Fruit fly (Drosophila melanogaster) whole organism, adult: ENCODE measurements around the gene Gad1.

Experiments
- CG11617 ChIP-seq: fragments of 200-800 bp; sonication (Bioruptor generic); optimal IDR thresholded peaks from 2 replicates; lab custom pipeline; 2017; ENCODE audit warnings: mild to moderate bottlenecking, missing biosample characterization, missing genetic modification reagents, missing genetic modification characterization
- CG12768 ChIP-seq: fragments of 200-800 bp; sonication (Bioruptor generic); optimal IDR thresholded peaks from 2 replicates; lab custom pipeline; 2017; ENCODE audit warnings: missing biosample characterization, missing genetic modification characterization, mild to moderate bottlenecking, moderate library complexity, missing genetic modification reagents
- CG14711 ChIP-seq: fragments of 200-800 bp; sonication (Bioruptor generic); optimal IDR thresholded peaks from 2 replicates; lab custom pipeline; 2018; ENCODE audit warnings: missing biosample characterization, mild to moderate bottlenecking, missing genetic modification characterization, moderate library complexity
- CG1620 ChIP-seq: fragments of 200-800 bp; sonication (Bioruptor generic); optimal IDR thresholded peaks from 2 replicates; lab custom pipeline; 2016; ENCODE audit warnings: missing biosample characterization, missing genetic modification characterization
- CG33017 ChIP-seq: fragments of 200-800 bp; sonication (Bioruptor generic); optimal IDR thresholded peaks from 2 replicates; lab custom pipeline; 2018; ENCODE audit warnings: missing biosample characterization, mild to moderate bottlenecking, missing genetic modification characterization, moderate library complexity
- CG5204 ChIP-seq: fragments of 200-800 bp; sonication (Bioruptor generic); optimal IDR thresholded peaks from 2 replicates; lab custom pipeline; 2016; ENCODE audit warnings: missing biosample characterization, missing genetic modification characterization
- CG7045 ChIP-seq: fragments of 200-800 bp; sonication (Bioruptor generic); optimal IDR thresholded peaks from 2 replicates; lab custom pipeline; 2017; ENCODE audit warnings: missing biosample characterization, mild to moderate bottlenecking, missing genetic modification characterization
- CG7101 ChIP-seq: fragments of 200-800 bp; sonication (Bioruptor generic); optimal IDR thresholded peaks from 2 replicates; lab custom pipeline; 2018; ENCODE audit warnings: missing biosample characterization, mild to moderate bottlenecking, missing genetic modification characterization, moderate library complexity
- Clk ChIP-seq: fragments of 200-800 bp; sonication (Bioruptor generic); optimal IDR thresholded peaks from 2 replicates; lab custom pipeline; 2017; ENCODE audit warnings: missing biosample characterization, missing genetic modification characterization
- Crg-1 ChIP-seq: fragments of 200-800 bp; sonication (Bioruptor generic); optimal IDR thresholded peaks from 2 replicates; lab custom pipeline; 2016; ENCODE audit warnings: missing biosample characterization, missing genetic modification characterization
- Hr96 ChIP-seq: fragments of 200-800 bp; sonication (Bioruptor generic); optimal IDR thresholded peaks from 2 replicates; lab custom pipeline; 2016; ENCODE audit warnings: missing biosample characterization, missing genetic modification characterization
- Mnt ChIP-seq: fragments of 200-800 bp; sonication (Bioruptor generic); optimal IDR thresholded peaks from 2 replicates; lab custom pipeline; 2016; ENCODE audit warnings: missing biosample characterization, mild to moderate bottlenecking, missing genetic modification characterization
- bab1 ChIP-seq: fragments of 200-800 bp; sonication (Bioruptor generic); optimal IDR thresholded peaks from 3 replicates; lab custom pipeline; 2019; ENCODE audit warnings: missing biosample characterization, mild to moderate bottlenecking, missing genetic modification characterization, moderate library complexity
- cic ChIP-seq: fragments of 200-800 bp; sonication (Bioruptor generic); optimal IDR thresholded peaks from 2 replicates; lab custom pipeline; 2017; ENCODE audit warnings: missing biosample characterization, mild to moderate bottlenecking, missing genetic modification characterization, moderate library complexity
- cnc ChIP-seq, 2 experiments: fragments of >200 bp; optimal IDR thresholded peaks; 2 replicates each; lab custom pipeline; 2017
- kay ChIP-seq: fragments of 200-800 bp; sonication (Bioruptor generic); peaks from one replicate; lab custom pipeline; 2016; ENCODE audit warnings: missing biosample characterization, missing genetic modification characterization, borderline replicate concordance
- ovo ChIP-seq: fragments of 200-800 bp; sonication (Bioruptor generic); optimal IDR thresholded peaks from 2 replicates; lab custom pipeline; 2016; ENCODE audit warnings: missing biosample characterization, missing genetic modification characterization
- pad ChIP-seq: fragments of 200-800 bp; sonication (Bioruptor generic); optimal IDR thresholded peaks from 3 replicates; lab custom pipeline; 2017; ENCODE audit warnings: missing biosample characterization, missing genetic modification characterization, mild to moderate bottlenecking, moderate library complexity, missing genetic modification reagents
- tj ChIP-seq: fragments of 200-800 bp; sonication (Bioruptor generic); optimal IDR thresholded peaks from 3 replicates; lab custom pipeline; 2017; ENCODE audit warnings: missing biosample characterization, mild to moderate bottlenecking, missing genetic modification characterization, moderate library complexity
- toe ChIP-seq: fragments of 200-800 bp; sonication (Bioruptor generic); optimal IDR thresholded peaks from 2 replicates; lab custom pipeline; 2016; ENCODE audit warnings: missing biosample characterization, missing genetic modification characterization

Gad1 gene

DNA sequence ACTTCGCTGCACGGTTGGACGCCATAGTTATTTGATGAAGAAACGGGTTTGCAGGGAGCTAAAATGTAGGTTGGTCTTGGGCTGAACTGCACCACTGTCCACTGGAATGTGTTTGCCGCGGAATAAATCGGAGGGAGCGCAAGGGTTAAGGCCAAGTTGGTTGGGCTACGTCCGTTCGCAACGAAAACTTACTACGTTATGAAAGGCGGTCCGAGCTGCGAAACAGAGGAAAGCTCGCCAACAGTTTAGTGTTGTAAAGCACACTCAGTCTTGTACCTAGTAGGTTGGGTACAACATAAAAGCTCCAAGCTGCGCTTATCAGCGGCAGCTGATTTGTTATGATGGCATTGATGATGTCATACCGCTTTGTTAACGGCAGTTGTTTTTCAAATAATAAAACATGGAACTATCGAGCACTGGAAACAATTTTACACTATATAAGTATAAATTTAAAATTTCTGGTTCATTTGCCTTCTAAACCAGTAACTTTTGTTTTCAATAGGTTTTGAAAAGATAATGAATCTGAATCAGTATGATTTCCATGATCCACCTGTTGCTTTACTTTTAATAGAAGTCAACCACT is 33.7 kb upstream of the Gad1 start, which contains the start of gene Chd64:
Gene Chd64 (minus strand): TSS at position 204 of the 583 bp plus-strand sequence.
- TF ChIP-seq tj (GFP tag; lab: Kevin White, UChicago): peak; percentile 56
- no peak for TF ChIP-seq cnc (optimal IDR thresholded peaks at IDR 0.05; lab: Kevin White, UChicago)
- peak; percentile 75 for TF ChIP-seq Crg-1
- TF ChIP-seq kay (GFP tag; lab: Kevin White, UChicago): peak; percentile 96
- peak; percentile 80 for TF ChIP-seq bab1 (GFP tag; lab: Kevin White, UChicago)
- TF ChIP-seq CG33017 (tag; lab: Kevin White, UChicago): peak; percentile 78
- TF ChIP-seq CG7045 (GFP tag; lab: Kevin White, UChicago): peak; percentile 53
- no peak for TF ChIP-seq toe (GFP tag; lab: Kevin White, UChicago)
- TF ChIP-seq CG7101 (tag; lab: Kevin White, UChicago): peak; percentile 83
- TF ChIP-seq cic (GFP tag; lab: Kevin White, UChicago): peak; percentile 90
- TF ChIP-seq pad: peak; percentile 59
- peak; percentile 72 for TF ChIP-seq Hr96
- peak; percentile 68 for TF ChIP-seq Mnt (GFP tag; lab: Kevin White, UChicago)
- peak; percentile 45 for TF ChIP-seq CG1620 (GFP tag; lab: Kevin White, UChicago)
- peak; percentile 55 for TF ChIP-seq CG14711 (tag; lab: Kevin White, UChicago)
- peak; percentile 1 for TF ChIP-seq Clk (GFP tag; lab: Kevin White, UChicago)
- no peak for TF ChIP-seq CG5204 (GFP tag; lab: Kevin White, UChicago)
- TF ChIP-seq CG11617 (GFP tag; lab: Kevin White, UChicago): peak; percentile 25
- peak; percentile 55 for TF ChIP-seq ovo (GFP tag; lab: Kevin White, UChicago)
- TF ChIP-seq CG12768 (GFP tag; lab: Kevin White, UChicago): peak; percentile 84

DNA sequence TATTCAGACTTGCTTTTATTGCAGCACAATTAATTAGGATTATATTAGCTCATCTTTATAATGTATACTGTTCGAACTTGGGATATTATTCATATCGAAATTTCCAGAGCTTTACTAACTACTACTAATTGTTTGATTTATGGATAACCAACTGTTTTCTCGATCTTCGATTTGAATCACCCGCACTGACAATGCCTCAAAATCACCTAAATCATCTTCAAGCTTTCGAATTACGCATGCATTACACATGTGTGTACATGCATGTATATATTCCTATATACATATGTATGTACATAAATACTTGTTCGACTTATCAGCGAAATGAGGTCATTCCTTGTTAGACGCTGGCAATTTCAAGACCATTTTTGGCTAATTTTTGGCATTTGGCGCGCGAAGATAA is 33.0 kb upstream of the Gad1 start:
- peak; percentile 65 for TF ChIP-seq kay (GFP tag; lab: Kevin White, UChicago)
- no peak for TF ChIP-seq CG14711 (tag; lab: Kevin White, UChicago)

DNA sequence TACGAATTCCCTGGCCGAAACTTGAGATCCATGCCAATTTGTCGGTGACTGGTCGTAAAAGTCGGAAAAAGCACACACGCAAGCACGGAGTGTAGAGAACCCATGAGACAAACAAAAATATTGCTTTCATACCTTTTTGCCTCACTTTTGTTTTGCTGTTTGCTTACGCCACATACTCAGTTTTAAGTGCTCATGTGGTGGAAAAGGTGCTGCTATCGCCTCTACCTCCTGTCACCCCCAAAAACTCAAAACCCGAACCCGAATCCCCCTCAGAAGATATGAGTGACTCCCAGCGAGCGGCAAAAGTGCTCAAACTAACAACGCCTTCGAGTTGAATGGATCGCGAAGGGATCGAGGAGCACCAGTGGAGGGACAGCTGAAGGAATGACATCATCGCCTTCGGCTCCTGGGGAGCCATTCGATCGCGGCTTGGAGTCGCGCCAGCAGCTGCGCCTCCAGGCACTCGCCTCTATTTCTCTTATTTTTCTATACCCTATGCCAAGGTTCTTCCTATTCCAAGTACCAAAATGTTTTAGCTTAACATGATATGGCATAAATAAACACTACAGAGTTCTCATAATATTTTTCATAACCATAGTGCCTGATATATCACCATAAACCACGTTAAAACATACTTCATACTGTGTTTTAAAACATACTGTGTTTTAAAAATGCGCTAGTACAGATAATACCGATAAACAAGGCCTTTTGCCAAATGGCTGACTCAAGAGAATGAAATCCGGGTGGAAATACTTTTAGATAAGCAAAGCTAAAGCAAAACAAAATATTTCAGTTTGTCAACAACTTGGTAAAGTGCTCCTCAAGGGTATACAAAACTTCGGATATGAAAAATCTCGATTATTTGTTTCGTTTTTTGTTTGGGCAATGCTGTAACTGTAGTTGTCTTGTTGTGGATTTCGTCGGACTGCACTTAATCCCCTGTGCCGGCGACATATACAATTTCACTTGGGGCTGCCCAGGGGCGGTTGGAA is 32.1 kb upstream of the Gad1 start:
- TF ChIP-seq toe (GFP tag; lab: Kevin White, UChicago) (no peak), CG12768 (GFP tag; lab: Kevin White, UChicago) (peak; percentile 40), kay (GFP tag; lab: Kevin White, UChicago) (peak; percentile 88), CG11617 (GFP tag; lab: Kevin White, UChicago) (no peak), bab1 (GFP tag; lab: Kevin White, UChicago) (peak; percentile 54), CG1620 (GFP tag; lab: Kevin White, UChicago) (no peak), tj (GFP tag; lab: Kevin White, UChicago) (peak; percentile 98), cnc (optimal IDR thresholded peaks at IDR 0.05; lab: Kevin White, UChicago) (no peak), CG14711 (tag; lab: Kevin White, UChicago) (no peak), CG33017 (tag; lab: Kevin White, UChicago) (no peak), CG7045 (GFP tag; lab: Kevin White, UChicago) (no peak), pad (no peak), Crg-1 (no peak), Clk (GFP tag; lab: Kevin White, UChicago) (no peak), CG7101 (tag; lab: Kevin White, UChicago) (no peak), Hr96 (no peak), cic (GFP tag; lab: Kevin White, UChicago) (peak; percentile 22)

DNA sequence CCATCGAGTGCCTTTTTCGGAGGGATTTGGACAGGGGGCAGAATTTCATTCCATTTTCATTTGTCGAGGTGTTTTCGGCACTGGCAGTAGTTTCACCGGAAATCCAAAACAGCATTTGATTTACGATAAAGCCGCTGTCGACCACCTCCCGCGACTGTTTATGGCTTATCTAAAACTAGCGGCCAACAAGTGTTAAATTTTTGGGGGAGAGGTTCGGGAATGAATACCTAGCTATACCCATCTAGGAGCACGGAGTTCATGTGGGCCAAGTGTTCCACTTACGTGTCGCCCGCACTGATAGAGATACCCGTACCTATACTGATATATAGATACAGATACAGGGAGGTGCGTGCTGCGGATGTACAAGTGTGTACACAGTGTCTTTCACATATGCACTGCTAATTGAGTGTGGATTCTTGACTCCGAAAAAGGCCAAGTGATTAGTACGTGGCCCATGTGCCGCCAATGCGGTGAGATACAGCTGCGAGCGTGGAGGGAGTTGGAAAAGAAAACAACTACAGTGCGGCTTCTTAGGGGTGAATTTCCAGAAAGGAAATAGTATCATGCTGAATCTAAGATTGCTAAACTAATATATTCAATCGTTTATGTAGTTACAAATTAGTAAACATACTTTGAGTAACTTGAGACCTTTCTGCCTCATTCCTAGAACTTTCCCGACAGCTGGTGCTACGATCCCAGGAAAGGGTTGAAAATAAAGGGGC is 31.3 kb upstream of the Gad1 start:
- no peak for TF ChIP-seq CG11617 (GFP tag; lab: Kevin White, UChicago)
- peak; percentile 2 for TF ChIP-seq Hr96

DNA sequence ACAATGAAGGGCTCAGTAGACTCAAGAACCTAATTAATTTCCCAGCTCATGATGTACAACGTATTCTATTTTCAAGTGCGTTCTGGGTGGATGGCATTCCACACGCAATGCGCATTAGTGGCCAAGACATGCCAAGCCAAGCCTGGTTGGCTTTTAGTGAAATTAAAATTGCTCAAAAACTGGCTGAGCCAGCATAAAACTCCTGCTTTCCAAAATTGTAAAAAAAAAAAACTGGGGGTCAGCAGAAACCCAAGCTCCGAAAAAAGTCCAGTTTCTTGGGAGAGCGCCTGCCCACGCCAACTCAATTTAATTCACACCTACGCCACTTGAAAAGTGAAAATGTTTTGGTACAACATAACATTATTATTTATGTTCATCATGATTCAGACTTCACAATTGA is 29.8 kb upstream of the Gad1 start:
- TF ChIP-seq Crg-1 (no peak), CG1620 (GFP tag; lab: Kevin White, UChicago) (no peak), cnc (optimal IDR thresholded peaks at IDR 0.05; lab: Kevin White, UChicago) (no peak), tj (GFP tag; lab: Kevin White, UChicago) (peak; percentile 88)

DNA sequence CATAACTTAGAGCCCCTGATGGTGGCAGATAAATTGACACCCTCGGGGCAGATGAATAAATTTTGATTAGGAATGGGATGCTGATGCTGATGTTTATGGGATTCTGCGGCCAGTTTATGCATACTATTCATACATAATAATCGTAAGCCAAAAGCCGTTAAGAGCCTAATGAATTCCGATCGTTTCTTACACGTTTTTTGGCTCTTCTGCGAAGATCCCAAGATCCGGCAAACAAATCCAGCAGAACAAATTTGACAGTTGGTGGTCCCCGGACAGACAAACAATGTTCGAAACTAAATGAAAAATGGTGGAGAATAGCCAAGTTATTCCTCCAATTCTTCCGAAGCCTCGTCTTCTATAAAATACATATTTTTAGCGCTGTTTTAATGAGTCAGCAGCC is 28.9 kb upstream of the Gad1 start:
- TF ChIP-seq CG11617 (GFP tag; lab: Kevin White, UChicago): no peak
- no peak for TF ChIP-seq CG5204 (GFP tag; lab: Kevin White, UChicago)
- no peak for TF ChIP-seq CG14711 (tag; lab: Kevin White, UChicago)
- no peak for TF ChIP-seq bab1 (GFP tag; lab: Kevin White, UChicago)
- no peak for TF ChIP-seq CG7045 (GFP tag; lab: Kevin White, UChicago)
- no peak for TF ChIP-seq toe (GFP tag; lab: Kevin White, UChicago)
- TF ChIP-seq CG12768 (GFP tag; lab: Kevin White, UChicago): no peak
- no peak for TF ChIP-seq ovo (GFP tag; lab: Kevin White, UChicago)
- no peak for TF ChIP-seq Clk (GFP tag; lab: Kevin White, UChicago)
- no peak for TF ChIP-seq CG1620 (GFP tag; lab: Kevin White, UChicago)
